Worm (Caenorhabditis elegans): ENCODE data around the gene F43C11.8.

DNA sequence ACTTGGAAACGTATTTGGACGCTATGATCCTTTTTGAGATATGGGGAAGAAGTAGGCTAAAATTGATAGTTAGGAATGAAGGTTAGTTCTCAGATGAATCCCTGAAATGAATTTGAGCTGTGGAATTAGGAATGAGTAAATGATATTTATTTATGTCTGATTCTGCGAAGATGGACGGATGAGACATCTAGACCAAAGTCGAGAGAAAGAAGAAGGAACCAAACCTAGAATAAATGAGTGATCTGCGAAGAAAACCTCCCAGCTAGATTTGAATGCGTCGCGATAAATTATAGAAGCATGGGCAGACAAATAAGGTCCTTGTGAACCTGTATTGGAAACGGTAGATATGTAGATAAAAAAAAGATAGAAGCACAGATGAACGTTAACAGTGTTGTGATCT is 27.6 kb downstream of the F43C11.8 start, which contains the start of gene F43C11.16:
- TF ChIP-seq him-1 (tag; optimal IDR thresholded peaks at IDR 0.05): no peak
- TF ChIP-seq dao-5 (tag; optimal IDR thresholded peaks at IDR 0.05): no peak
- no peak for TF ChIP-seq W03F9.2 (tag; optimal IDR thresholded peaks at IDR 0.05)
